Worm (Caenorhabditis elegans) whole organism, mixed stage, embryonic: ENCODE measurements around the gene srw-129.

Experiments used
- bed-3 ChIP-seq: fragments of 200-800 bp; sonication (Bioruptor generic); optimal IDR thresholded peaks from 3 replicates; lab custom pipeline; 2018; ENCODE audit warnings: mild to moderate bottlenecking, missing genetic modification characterization, moderate library complexity, missing compliant biosample characterization
- ceh-83 ChIP-seq: fragments of 200-800 bp; sonication (Bioruptor generic); optimal IDR thresholded peaks from 2 replicates; lab custom pipeline; 2018; ENCODE audit warnings: mild to moderate bottlenecking, missing genetic modification characterization, missing compliant biosample characterization
- elt-1 ChIP-seq: sonication (generic microtip); optimal IDR thresholded peaks from 2 replicates; lab custom pipeline; 2017; ENCODE audit warnings: missing genetic modification characterization, mild to moderate bottlenecking, missing compliant biosample characterization, antibody characterized with exemption, moderate library complexity, borderline replicate concordance; ENCODE audit not compliant: insufficient read depth
- elt-3 ChIP-seq: fragments of 150-350 bp; optimal IDR thresholded peaks from 2 replicates; lab custom pipeline; 2014; ENCODE audit warnings: missing biosample characterization, missing genetic modification characterization
- flh-1 ChIP-seq: fragments of 200-800 bp; sonication (Bioruptor generic); optimal IDR thresholded peaks from 2 replicates; lab custom pipeline; 2018; ENCODE audit warnings: mild to moderate bottlenecking, missing genetic modification characterization, moderate library complexity, missing compliant biosample characterization
- ham-2 ChIP-seq: fragments of 200-800 bp; sonication (Bioruptor generic); optimal IDR thresholded peaks from 2 replicates; lab custom pipeline; 2018; ENCODE audit warnings: mild to moderate bottlenecking, missing genetic modification characterization, missing compliant biosample characterization
- lin-13 ChIP-seq: fragments of 150-350 bp; optimal IDR thresholded peaks from 2 replicates; lab custom pipeline; 2014; ENCODE audit warnings: missing biosample characterization, missing genetic modification characterization
- nhr-28 ChIP-seq: fragments of 150-350 bp; optimal IDR thresholded peaks from 2 replicates; lab custom pipeline; 2014; ENCODE audit warnings: missing biosample characterization, missing genetic modification characterization
- tbx-8 ChIP-seq: fragments of 200-800 bp; sonication (Bioruptor generic); optimal IDR thresholded peaks from 2 replicates; lab custom pipeline; 2018; ENCODE audit warnings: mild to moderate bottlenecking, missing genetic modification characterization, moderate library complexity, missing compliant biosample characterization
- unc-39 ChIP-seq: fragments of 150-350 bp; optimal IDR thresholded peaks from 2 replicates; lab custom pipeline; 2014; ENCODE audit warnings: missing biosample characterization, missing genetic modification characterization
- unc-62 ChIP-seq: fragments of 150-350 bp; optimal IDR thresholded peaks from 2 replicates; lab custom pipeline; 2014; ENCODE audit warnings: missing biosample characterization, missing genetic modification reagents, missing genetic modification characterization

DNA sequence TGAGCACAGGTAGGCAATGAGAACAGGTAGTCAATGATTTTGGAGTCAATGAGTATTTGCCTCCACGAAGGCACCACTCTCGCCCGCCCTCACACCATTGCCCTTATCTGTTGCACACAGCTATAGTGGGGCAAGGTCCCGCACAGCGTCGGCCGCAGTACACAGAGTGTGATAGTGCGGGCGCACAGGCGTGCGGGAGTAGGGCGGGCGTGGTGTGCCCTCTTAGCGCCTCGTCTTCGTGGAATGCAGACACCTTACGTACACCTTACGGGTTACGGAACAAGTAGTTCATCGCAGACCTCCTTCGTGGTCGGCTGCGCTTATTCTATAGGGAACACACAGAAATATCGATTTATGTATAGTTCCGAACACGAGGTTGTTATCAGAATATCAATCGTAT is 46.2 kb downstream of the srw-129 start:
- TF ChIP-seq nhr-28 (tag; lab: Kevin White, UChicago) (no peak), unc-39 (tag; lab: Kevin White, UChicago) (no peak), ceh-83 (no peak), lin-13 (tag; lab: Kevin White, UChicago) (no peak), bed-3 (no peak), elt-3 (tag; lab: Kevin White, UChicago) (no peak), ham-2 (no peak), unc-62 (GFP tag; lab: Kevin White, UChicago) (no peak), flh-1 (GFP tag; lab: Kevin White, UChicago) (no peak), tbx-8 (GFP tag; lab: Kevin White, UChicago) (no peak), elt-1 (tag; lab: Kevin White, UChicago) (no peak)
